Fruit fly (Drosophila melanogaster) whole organism, embryonic: ENCODE data around the gene CG14545.

Experiments used
- Atf6 ChIP-seq: fragments of 200-800 bp; sonication (Bioruptor generic); IDR thresholded peaks from 2 replicates; pipeline ENCODE4 v1.3.6; 2022; ENCODE audit warnings: missing biosample characterization, missing genetic modification characterization
- Awh ChIP-seq: fragments of 200-800 bp; sonication (Bioruptor generic); IDR thresholded peaks from 2 replicates; pipeline ENCODE4, ENCODE4 v1.3.6; 2022; ENCODE audit warnings: missing biosample characterization, missing genetic modification characterization
- CG1024 ChIP-seq: fragments of 200-800 bp; sonication (Bioruptor generic); IDR thresholded peaks from 2 replicates; pipeline ENCODE4 v1.3.6; 2022; ENCODE audit warnings: missing biosample characterization, missing genetic modification characterization
- CG10267 ChIP-seq: fragments of 200-800 bp; sonication (Bioruptor generic); optimal IDR thresholded peaks from 2 replicates; lab custom pipeline; 2018; ENCODE audit warnings: missing biosample characterization, mild to moderate bottlenecking, missing genetic modification characterization, moderate library complexity
- CG11093 ChIP-seq: fragments of 200-800 bp; sonication (Bioruptor generic); IDR thresholded peaks from 3 replicates; pipeline ENCODE4 v1.3.6; 2022; ENCODE audit warnings: missing biosample characterization, missing genetic modification characterization
- CG11695 ChIP-seq: fragments of 200-800 bp; sonication (Bioruptor generic); IDR thresholded peaks from 3 replicates; pipeline ENCODE4 v1.3.6; 2022; ENCODE audit warnings: missing biosample characterization, missing genetic modification characterization
- CG12071 ChIP-seq: fragments of 200-800 bp; sonication (Bioruptor generic); optimal IDR thresholded peaks from 3 replicates; lab custom pipeline; 2018; ENCODE audit warnings: missing biosample characterization, mild to moderate bottlenecking, missing genetic modification characterization
- CG14050 ChIP-seq: fragments of 200-800 bp; sonication (Bioruptor generic); IDR thresholded peaks from 3 replicates; pipeline ENCODE4 v1.3.6; 2022; ENCODE audit warnings: missing biosample characterization, missing genetic modification characterization
- CG16863 ChIP-seq: fragments of 200-800 bp; sonication (Bioruptor generic); optimal IDR thresholded peaks from 3 replicates; lab custom pipeline; 2016; ENCODE audit warnings: missing biosample characterization, missing genetic modification characterization
- CG17385 ChIP-seq: fragments of 200-800 bp; sonication (Bioruptor generic); optimal IDR thresholded peaks from 3 replicates; lab custom pipeline; 2018; ENCODE audit warnings: missing biosample characterization, mild to moderate bottlenecking, missing genetic modification characterization
- CG2129 ChIP-seq: fragments of 200-800 bp; sonication (Bioruptor generic); IDR thresholded peaks from 2 replicates; pipeline ENCODE4 v1.3.6; 2022; ENCODE audit warnings: missing biosample characterization, missing genetic modification characterization; ENCODE audit not compliant: partially characterized antibody
- CG30020 ChIP-seq: fragments of 200-800 bp; optimal IDR thresholded peaks from 2 replicates; lab custom pipeline; 2019; ENCODE audit warnings: missing biosample characterization, mild to moderate bottlenecking, missing genetic modification characterization, moderate library complexity
- CG32772 ChIP-seq: fragments of 200-800 bp; sonication (Bioruptor generic); IDR thresholded peaks from 2 replicates; pipeline ENCODE4 v1.3.6; 2022; ENCODE audit warnings: missing biosample characterization, missing genetic modification characterization
- CG3847 ChIP-seq: fragments of 200-800 bp; sonication (Bioruptor generic); IDR thresholded peaks from 2 replicates; pipeline ENCODE4 v1.3.6; 2022; ENCODE audit warnings: missing biosample characterization, missing genetic modification characterization
- CG7987 ChIP-seq: fragments of 200-800 bp; sonication (Bioruptor generic); optimal IDR thresholded peaks from 2 replicates; lab custom pipeline; 2018; ENCODE audit warnings: missing biosample characterization, mild to moderate bottlenecking, missing genetic modification characterization, moderate library complexity
- CG8089 ChIP-seq: fragments of 200-800 bp; sonication (Bioruptor generic); optimal IDR thresholded peaks from 3 replicates; lab custom pipeline; 2016; ENCODE audit warnings: missing biosample characterization, missing genetic modification characterization
- CG8281 ChIP-seq: fragments of 200-800 bp; sonication (Bioruptor generic); optimal IDR thresholded peaks from 2 replicates; lab custom pipeline; 2018; ENCODE audit warnings: missing biosample characterization, mild to moderate bottlenecking, missing genetic modification characterization, moderate library complexity
- CG8924 ChIP-seq: fragments of 200-800 bp; optimal IDR thresholded peaks from 3 replicates; lab custom pipeline; 2019; ENCODE audit warnings: missing biosample characterization, mild to moderate bottlenecking, missing genetic modification characterization, moderate library complexity
- CTCF ChIP-seq: fragments of 200-800 bp; sonication (Bioruptor generic); optimal IDR thresholded peaks from 2 replicates; lab custom pipeline; 2017; ENCODE audit warnings: missing biosample characterization, mild to moderate bottlenecking, missing genetic modification characterization, moderate library complexity
- HLH3B ChIP-seq: fragments of 200-800 bp; sonication (Bioruptor generic); IDR thresholded peaks from 2 replicates; pipeline ENCODE4 v1.3.6; 2022; ENCODE audit warnings: missing biosample characterization, missing genetic modification characterization
- HLH54F ChIP-seq: fragments of 200-800 bp; sonication (Bioruptor generic); optimal IDR thresholded peaks from 3 replicates; lab custom pipeline; 2016; ENCODE audit warnings: missing biosample characterization, missing genetic modification characterization
- Hr39 ChIP-seq: fragments of >200 bp; optimal IDR thresholded peaks from 2 replicates; lab custom pipeline; 2017
- Lhr ChIP-seq: fragments of 200-800 bp; sonication (Bioruptor generic); optimal IDR thresholded peaks from 3 replicates; lab custom pipeline; 2017; ENCODE audit warnings: mild to moderate bottlenecking, missing biosample characterization, missing genetic modification reagents, missing genetic modification characterization
- Mes4 ChIP-seq: fragments of 200-800 bp; sonication (Bioruptor generic); optimal IDR thresholded peaks from 2 replicates; lab custom pipeline; 2016; ENCODE audit warnings: missing biosample characterization, missing genetic modification characterization
- Nf-YA ChIP-seq: fragments of 200-800 bp; sonication (Bioruptor generic); IDR thresholded peaks from 2 replicates; pipeline ENCODE4 v1.3.6; 2022; ENCODE audit warnings: missing biosample characterization, missing genetic modification characterization
- PHDP ChIP-seq: fragments of 200-800 bp; sonication (Bioruptor generic); optimal IDR thresholded peaks from 3 replicates; lab custom pipeline; 2018; ENCODE audit warnings: missing biosample characterization, mild to moderate bottlenecking, missing genetic modification characterization, moderate library complexity
- Ravus ChIP-seq: fragments of 200-800 bp; sonication (Bioruptor generic); IDR thresholded peaks from 2 replicates; pipeline ENCODE4 v1.3.6; 2022; ENCODE audit warnings: missing biosample characterization, missing genetic modification characterization
- Rx ChIP-seq: fragments of 200-800 bp; sonication (Bioruptor generic); IDR thresholded peaks from 2 replicates; pipeline ENCODE4 v1.3.6; 2022; ENCODE audit warnings: missing biosample characterization, missing genetic modification characterization
- Spps ChIP-seq: fragments of 200-800 bp; sonication (Bioruptor generic); optimal IDR thresholded peaks from 2 replicates; lab custom pipeline; 2018; ENCODE audit warnings: missing biosample characterization, mild to moderate bottlenecking, missing genetic modification characterization
- Stat92E ChIP-seq, 3 experiments: fragments of >200 bp in 2 of 3; fragments of 200-800 bp in 1 of 3; sonication (Bioruptor generic) in 1 of 3; optimal IDR thresholded peaks; 2 replicates each; lab custom pipeline; 2017 to 2019; ENCODE audit warnings: missing biosample characterization in 3 of 3, missing genetic modification characterization in 3 of 3, mild to moderate bottlenecking in 1 of 3, moderate library complexity in 1 of 3
- Tbp ChIP-seq: fragments of >200 bp; optimal IDR thresholded peaks from 2 replicates; lab custom pipeline; 2018; ENCODE audit warnings: missing biosample characterization, missing genetic modification characterization
- abd-A ChIP-seq: fragments of 200-800 bp; sonication (Bioruptor generic); optimal IDR thresholded peaks from 3 replicates; lab custom pipeline; 2019; ENCODE audit warnings: missing biosample characterization, mild to moderate bottlenecking, missing genetic modification characterization, moderate library complexity
- al ChIP-seq: fragments of 200-800 bp; sonication (Bioruptor generic); IDR thresholded peaks from 2 replicates; pipeline ENCODE4 v1.3.6; 2022; ENCODE audit warnings: missing biosample characterization, missing genetic modification characterization
- cato ChIP-seq: fragments of 200-800 bp; sonication (Bioruptor generic); optimal IDR thresholded peaks from 2 replicates; lab custom pipeline; 2016; ENCODE audit warnings: missing biosample characterization, missing genetic modification characterization, borderline replicate concordance
- dimm ChIP-seq: fragments of 200-800 bp; sonication (Bioruptor generic); IDR thresholded peaks from 2 replicates; pipeline ENCODE4 v1.3.6; 2022; ENCODE audit warnings: missing biosample characterization, missing genetic modification characterization
- gce ChIP-seq: fragments of 200-800 bp; sonication (Bioruptor generic); IDR thresholded peaks from 3 replicates; pipeline ENCODE4 v1.3.6; 2022; ENCODE audit warnings: missing biosample characterization, missing genetic modification characterization
- grau ChIP-seq: fragments of 200-800 bp; optimal IDR thresholded peaks from 3 replicates; lab custom pipeline; 2019; ENCODE audit warnings: missing biosample characterization, mild to moderate bottlenecking, missing genetic modification characterization, moderate library complexity
- gsb ChIP-seq: fragments of 200-800 bp; sonication (Bioruptor generic); IDR thresholded peaks from 2 replicates; pipeline ENCODE4 v1.3.6; 2022; ENCODE audit warnings: missing biosample characterization, missing genetic modification characterization
- kay ChIP-seq: fragments of 200-800 bp; sonication (Bioruptor generic); optimal IDR thresholded peaks from 2 replicates; lab custom pipeline; 2016; ENCODE audit warnings: missing biosample characterization, missing genetic modification characterization
- lbe ChIP-seq: fragments of 200-800 bp; sonication (Bioruptor generic); optimal IDR thresholded peaks from 2 replicates; lab custom pipeline; 2016; ENCODE audit warnings: missing biosample characterization, mild to moderate bottlenecking, missing genetic modification characterization
- lilli ChIP-seq: fragments of 200-800 bp; sonication (Bioruptor generic); optimal IDR thresholded peaks from 3 replicates; lab custom pipeline; 2016; ENCODE audit warnings: missing biosample characterization, missing genetic modification characterization
- p53 ChIP-seq: fragments of 200-800 bp; sonication (Bioruptor generic); optimal IDR thresholded peaks from 2 replicates; lab custom pipeline; 2016; ENCODE audit warnings: missing biosample characterization, missing genetic modification characterization
- pan ChIP-seq, 4 experiments: fragments of >200 bp in 3 of 4; fragments of 200-800 bp in 1 of 4; sonication (Bioruptor generic) in 1 of 4; optimal IDR thresholded peaks in 3 of 4; IDR thresholded peaks in 1 of 4; 2 replicates each; pipeline versions ENCODE4 v1.3.6 to Lab custom; 2017 to 2022; ENCODE audit warnings: missing biosample characterization in 2 of 4, missing genetic modification characterization in 2 of 4, mixed read lengths in 1 of 4
- pum ChIP-seq: fragments of 200-800 bp; sonication (Bioruptor generic); optimal IDR thresholded peaks from 2 replicates; lab custom pipeline; 2016; ENCODE audit warnings: missing biosample characterization, missing genetic modification characterization
- row ChIP-seq: fragments of 200-800 bp; sonication (Bioruptor generic); IDR thresholded peaks from 3 replicates; pipeline ENCODE4 v1.3.6; 2022; ENCODE audit warnings: missing biosample characterization, missing genetic modification characterization
- slbo ChIP-seq: fragments of 200-800 bp; sonication (Bioruptor generic); IDR thresholded peaks from 2 replicates; pipeline ENCODE4 v1.3.6; 2022; ENCODE audit warnings: missing biosample characterization, missing genetic modification characterization
- tin ChIP-seq: fragments of 200-800 bp; sonication (Bioruptor generic); optimal IDR thresholded peaks from 3 replicates; lab custom pipeline; 2016; ENCODE audit warnings: missing biosample characterization, missing genetic modification characterization
- toy ChIP-seq: fragments of 200-800 bp; sonication (Bioruptor generic); IDR thresholded peaks from 2 replicates; pipeline ENCODE4 v1.3.6; 2022; ENCODE audit warnings: missing biosample characterization, missing genetic modification characterization
- vnd ChIP-seq: fragments of 200-800 bp; sonication (Bioruptor generic); IDR thresholded peaks from 3 replicates; pipeline ENCODE4 v1.3.6; 2022; ENCODE audit warnings: missing biosample characterization, missing genetic modification characterization; ENCODE audit not compliant: partially characterized antibody
- wor ChIP-seq: fragments of 200-800 bp; sonication (Bioruptor generic); IDR thresholded peaks from 2 replicates; pipeline ENCODE4 v1.3.6; 2022; ENCODE audit warnings: missing biosample characterization, missing genetic modification characterization
- yki ChIP-seq: fragments of >200 bp; optimal IDR thresholded peaks from 3 replicates; lab custom pipeline; 2018
- zfh2 ChIP-seq: fragments of 200-800 bp; sonication (Bioruptor generic); optimal IDR thresholded peaks from 2 replicates; lab custom pipeline; 2016; ENCODE audit warnings: missing biosample characterization, missing genetic modification characterization

The CG14545 gene

DNA sequence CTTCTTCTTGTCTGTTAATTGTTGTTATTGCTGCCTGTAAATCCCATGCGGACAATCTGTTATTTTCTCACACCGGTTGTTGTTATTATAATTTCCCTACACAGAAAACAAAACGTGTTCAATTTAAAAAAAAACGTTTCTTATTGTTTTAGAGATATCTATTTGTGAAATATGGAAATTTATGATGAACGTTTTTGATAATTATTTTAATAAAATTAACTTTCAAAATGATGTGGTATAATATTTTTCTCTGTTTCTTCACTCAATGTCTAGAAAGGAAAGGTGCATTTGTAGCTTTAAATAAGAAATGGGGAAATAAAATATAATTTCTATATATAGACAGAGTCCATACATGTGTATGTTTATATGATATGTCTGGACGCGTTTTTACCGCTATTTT, 33.2 kb upstream of the CG14545 start (continued):
- TF ChIP-seq Tbp (GFP tag; lab: Kevin White, UChicago) (no peak), row (GFP tag; lab: Robert Waterston, UW) (peak; percentile 56), CG30020 (tag; lab: Kevin White, UChicago) (peak; percentile 42), Mes4 (GFP tag; lab: Kevin White, UChicago) (no peak), lbe (GFP tag; lab: Kevin White, UChicago) (no peak), Atf6 (GFP tag; lab: Robert Waterston, UW) (no peak; the same call in 1 of the 2 replicates), gce (GFP tag; lab: Robert Waterston, UW) (peak; percentile 45; the same call in 1 of the 3 replicates), Lhr (peak; percentile 8), CG8281 (peak; percentile 1), Rx (no peak), CG3847 (GFP tag; lab: Robert Waterston, UW) (no peak), p53 (GFP tag; lab: Kevin White, UChicago) (no peak), CG8089 (no peak), dimm (GFP tag; lab: Robert Waterston, UW) (peak; percentile 13; the same call in 1 of the 2 replicates), al (GFP tag; lab: Robert Waterston, UW) (no peak), CG11695 (GFP tag; lab: Robert Waterston, UW) (peak; percentile 63; the same call in 2 of the 3 replicates), CG2129 (no peak), CG1024 (GFP tag; lab: Robert Waterston, UW) (0 out of 2 replicates have a peak, but pooled peaks have one; percentile 49), CG12071 (GFP tag; lab: Kevin White, UChicago) (no peak), zfh2 (GFP tag; lab: Kevin White, UChicago) (no peak), Ravus (GFP tag; lab: Robert Waterston, UW) (no peak), vnd (GFP tag; lab: Robert Waterston, UW) (no peak), CTCF (GFP tag; lab: Kevin White, UChicago) (no peak), grau (tag; lab: Kevin White, UChicago) (peak; percentile 71), cato (GFP tag; lab: Kevin White, UChicago) (peak; percentile 35), Stat92E (GFP tag; optimal IDR thresholded peaks at IDR 0.05; lab: Kevin White, UChicago) (peak in 1 of 3 experiments; percentile 50), gsb (no peak), slbo (GFP tag; lab: Robert Waterston, UW) (peak; percentile 22; the same call in 1 of the 2 replicates), abd-A (tag; lab: Kevin White, UChicago) (no peak), HLH3B (GFP tag; lab: Robert Waterston, UW) (peak; percentile 67), CG17385 (GFP tag; lab: Kevin White, UChicago) (peak; percentile 63), CG10267 (tag; lab: Kevin White, UChicago) (peak; percentile 79), CG8924 (tag; lab: Kevin White, UChicago) (peak; percentile 80), toy (GFP tag; lab: Robert Waterston, UW) (no peak), CG14050 (peak; percentile 12; the same call in 1 of the 3 replicates), Spps (peak; percentile 75), kay (peak; percentile 17), tin (peak; percentile 33), Nf-YA (no peak), Hr39 (lab: Kevin White, UChicago) (no peak), yki (lab: Kevin White, UChicago) (no peak), Awh (peak; percentile 57), CG32772 (GFP tag; lab: Robert Waterston, UW) (peak; percentile 47; the same call in 1 of the 2 replicates), HLH54F (GFP tag; lab: Kevin White, UChicago) (no peak), CG7987 (GFP tag; lab: Kevin White, UChicago) (no peak), pum (GFP tag; lab: Kevin White, UChicago) (no peak), CG16863 (peak; percentile 20), PHDP (peak; percentile 81), pan (optimal IDR thresholded peaks at IDR 0.05; lab: Kevin White, UChicago) (no peak), pan (GFP tag; optimal IDR thresholded peaks at IDR 0.05 in 1 of 2, IDR thresholded peaks at IDR 0.05 in 1 of 2) (peak in 1 of 2 experiments; percentile 68), wor (GFP tag; lab: Robert Waterston, UW) (no peak), lilli (GFP tag; lab: Kevin White, UChicago) (peak; percentile 3), CG11093 (GFP tag; lab: Robert Waterston, UW) (peak; percentile 42; the same call in 1 of the 3 replicates)
